Fruit fly (Drosophila melanogaster): ENCODE results near the gene BigH1.

Gene BigH1

dm6 chr3R:14654976-14655896 lies 8.0 kb upstream of the BigH1 start (continued):
- TF ChIP-seq D (optimal IDR thresholded peaks at IDR 0.05) (no peak), D (GFP tag; optimal IDR thresholded peaks at IDR 0.05) (peak; percentile 91), HLH54F (GFP tag; optimal IDR thresholded peaks at IDR 0.05) (peak; percentile 89), ERR (GFP tag; optimal IDR thresholded peaks at IDR 0.05) (peak; percentile 79), CG8359 (GFP tag; optimal IDR thresholded peaks at IDR 0.05; ENCODE audit: borderline replicate concordance) (peak; percentile 83), CG2120 (GFP tag; optimal IDR thresholded peaks at IDR 0.05) (peak; percentile 96), org-1 (GFP tag; optimal IDR thresholded peaks at IDR 0.05) (peak; percentile 93), CG13894 (tag; optimal IDR thresholded peaks at IDR 0.05) (peak; percentile 93), bbx (GFP tag; IDR thresholded peaks at IDR 0.05; ENCODE audit: partially characterized antibody) (peak; percentile 58; the same call in 1 of the 2 replicates), CG4730 (GFP tag; IDR thresholded peaks at IDR 0.05) (peak; percentile 82), exex (tag; optimal IDR thresholded peaks at IDR 0.05) (peak; percentile 83), CG34376 (GFP tag; optimal IDR thresholded peaks at IDR 0.05) (peak; percentile 92), cwo (GFP tag; optimal IDR thresholded peaks at IDR 0.05) (peak; percentile 92), CG9215 (GFP tag; IDR thresholded peaks at IDR 0.05) (peak; percentile 81), Side (GFP tag; optimal IDR thresholded peaks at IDR 0.05) (peak; percentile 97), peb (GFP tag; IDR thresholded peaks at IDR 0.05) (peak; percentile 86), Deaf1 (tag; optimal IDR thresholded peaks at IDR 0.05) (peak; percentile 75), Hr3 (GFP tag; optimal IDR thresholded peaks at IDR 0.05) (peak; percentile 87), croc (GFP tag; conservative IDR thresholded peaks at IDR 0.05) (peak; percentile 80), CG11456 (GFP tag; IDR thresholded peaks at IDR 0.05) (peak; percentile 91), Dek (tag; optimal IDR thresholded peaks at IDR 0.05) (peak; percentile 91), sr (GFP tag; IDR thresholded peaks at IDR 0.05) (peak; percentile 70; the same call in 2 of the 3 replicates), Nf-YA (GFP tag; IDR thresholded peaks at IDR 0.05) (peak; percentile 84), Bdp1 (GFP tag; optimal IDR thresholded peaks at IDR 0.05) (peak; percentile 86), Hmr (GFP tag; optimal IDR thresholded peaks at IDR 0.05) (peak; percentile 96), CG12744 (GFP tag; optimal IDR thresholded peaks at IDR 0.05) (peak; percentile 89), Hmx (GFP tag; optimal IDR thresholded peaks at IDR 0.05) (peak; percentile 71), Trl (optimal IDR thresholded peaks at IDR 0.05) (peak in 1 of 2 experiments; percentile 69), Trl (GFP tag; optimal IDR thresholded peaks at IDR 0.05) (peak; percentile 94), CG3163 (GFP tag; optimal IDR thresholded peaks at IDR 0.05) (peak; percentile 55), scrt (GFP tag; optimal IDR thresholded peaks at IDR 0.05) (peak; percentile 91), CG16863 (GFP tag; optimal IDR thresholded peaks at IDR 0.05) (peak; percentile 92), dmrt99B (tag; optimal IDR thresholded peaks at IDR 0.05) (peak; percentile 94), Hr78 (GFP tag; optimal IDR thresholded peaks at IDR 0.05) (peak in 1 of 2 experiments; percentile 70), disco-r (GFP tag; optimal IDR thresholded peaks at IDR 0.05) (peak; percentile 74), sd (tag; optimal IDR thresholded peaks at IDR 0.05) (peak; percentile 82), ash1 (GFP tag; optimal IDR thresholded peaks at IDR 0.05) (peak; percentile 27), fd64A (GFP tag; optimal IDR thresholded peaks at IDR 0.05) (peak; percentile 86), sug (tag; optimal IDR thresholded peaks at IDR 0.05) (peak; percentile 93), CG1529 (GFP tag; optimal IDR thresholded peaks at IDR 0.05) (peak; percentile 93), p53 (GFP tag; optimal IDR thresholded peaks at IDR 0.05) (peak; percentile 87), kah (GFP tag; optimal IDR thresholded peaks at IDR 0.05) (peak; percentile 84), corto (GFP tag; optimal IDR thresholded peaks at IDR 0.05) (peak; percentile 86), ara (GFP tag; IDR thresholded peaks at IDR 0.05) (peak; percentile 92), Nf-YC (tag; optimal IDR thresholded peaks at IDR 0.05) (peak; percentile 53), HmgD (GFP tag; optimal IDR thresholded peaks at IDR 0.05) (peak; percentile 87), chinmo (GFP tag; IDR thresholded peaks at IDR 0.05; ENCODE audit: partially characterized antibody) (peak; percentile 82; the same call in 3 of the 4 replicates), onecut (GFP tag; IDR thresholded peaks at IDR 0.05) (peak; percentile 93)

Data from whole organism, embryonic.